Worm (Caenorhabditis elegans) whole organism, young adult: ENCODE data around the gene ndua-7.

Source experiments
- chd-7 ChIP-seq: sonication (generic microtip); optimal IDR thresholded peaks from 2 replicates; lab custom pipeline; 2016; ENCODE audit warnings: mild to moderate bottlenecking, missing genetic modification characterization, moderate library complexity, missing compliant biosample characterization
- ets-4 ChIP-seq: fragments of 200-800 bp; sonication (Bioruptor generic); optimal IDR thresholded peaks from 2 replicates; lab custom pipeline; 2018; ENCODE audit warnings: mild to moderate bottlenecking, missing genetic modification characterization, missing compliant biosample characterization
- gei-17 ChIP-seq: fragments of 200-800 bp; sonication (Bioruptor generic); optimal IDR thresholded peaks from 2 replicates; lab custom pipeline; 2018; ENCODE audit warnings: mild to moderate bottlenecking, missing genetic modification characterization, missing compliant biosample characterization
- madf-8 ChIP-seq: fragments of 200-800 bp; sonication (Bioruptor generic); conservative IDR thresholded peaks from 2 replicates; pipeline ENCODE4 v1.3.6; 2022; ENCODE audit warnings: missing genetic modification reagents, missing genetic modification characterization, missing compliant biosample characterization
- snpc-3.4 ChIP-seq: sonication (generic microtip); optimal IDR thresholded peaks from 2 replicates; lab custom pipeline; 2017; ENCODE audit warnings: missing genetic modification characterization, mild to moderate bottlenecking, missing compliant biosample characterization, antibody characterized with exemption, moderate library complexity, missing genotype, missing genetic modification reagents
- unc-130 ChIP-seq: sonication (generic microtip); optimal IDR thresholded peaks from 2 replicates; lab custom pipeline; 2016; ENCODE audit warnings: missing genetic modification reagents, missing genetic modification characterization, missing compliant biosample characterization
- ztf-22 ChIP-seq: fragments of 200-800 bp; sonication (Bioruptor generic); optimal IDR thresholded peaks from 2 replicates; lab custom pipeline; 2018; ENCODE audit warnings: mild to moderate bottlenecking, missing genetic modification characterization, moderate library complexity, missing compliant biosample characterization

DNA sequence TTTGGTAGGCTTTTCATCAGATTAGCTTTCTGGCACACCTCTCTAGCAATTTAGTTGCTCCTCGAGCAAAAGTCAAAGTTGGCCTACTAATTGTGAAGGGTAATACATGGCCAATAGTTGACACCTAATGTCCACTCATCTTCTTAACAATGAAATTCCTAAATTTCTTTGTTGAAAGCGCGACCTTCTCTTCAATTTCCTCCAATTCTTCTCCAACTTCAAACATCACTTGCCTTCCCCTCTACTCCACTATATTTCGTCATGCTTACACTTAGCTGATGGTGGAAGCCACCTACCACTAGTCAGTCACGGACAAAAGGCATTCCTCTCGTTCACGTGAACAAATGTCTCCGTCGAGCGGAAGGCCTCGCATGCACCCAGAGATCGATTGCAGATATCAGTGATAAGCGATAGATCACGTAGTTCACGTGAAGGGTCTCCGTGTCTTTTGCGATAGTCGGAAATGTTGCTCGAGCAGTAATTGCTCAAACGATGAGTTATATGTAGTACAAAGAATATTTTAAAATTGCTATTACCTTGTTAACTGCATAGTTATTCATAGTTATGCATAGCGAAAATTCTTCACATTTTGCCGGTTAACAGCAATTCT lies 25.3 kb downstream of the ndua-7 start, which contains the start of gene E01G4.3:
- TF ChIP-seq ztf-22 (GFP tag; lab: Kevin White, UChicago), result peak; percentile 61
- TF ChIP-seq ets-4 (GFP tag; lab: Kevin White, UChicago), result peak; percentile 27
- TF ChIP-seq gei-17 (GFP tag; lab: Kevin White, UChicago), result no peak
- no peak for TF ChIP-seq snpc-3.4 (tag; lab: Kevin White, UChicago)
- no peak for TF ChIP-seq chd-7 (tag; lab: Kevin White, UChicago)
- no peak for TF ChIP-seq madf-8
- no peak for TF ChIP-seq unc-130 (GFP tag; lab: Kevin White, UChicago)
